Worm (Caenorhabditis elegans): ENCODE results near the gene kmo-1.

kmo-1 gene

DNA sequence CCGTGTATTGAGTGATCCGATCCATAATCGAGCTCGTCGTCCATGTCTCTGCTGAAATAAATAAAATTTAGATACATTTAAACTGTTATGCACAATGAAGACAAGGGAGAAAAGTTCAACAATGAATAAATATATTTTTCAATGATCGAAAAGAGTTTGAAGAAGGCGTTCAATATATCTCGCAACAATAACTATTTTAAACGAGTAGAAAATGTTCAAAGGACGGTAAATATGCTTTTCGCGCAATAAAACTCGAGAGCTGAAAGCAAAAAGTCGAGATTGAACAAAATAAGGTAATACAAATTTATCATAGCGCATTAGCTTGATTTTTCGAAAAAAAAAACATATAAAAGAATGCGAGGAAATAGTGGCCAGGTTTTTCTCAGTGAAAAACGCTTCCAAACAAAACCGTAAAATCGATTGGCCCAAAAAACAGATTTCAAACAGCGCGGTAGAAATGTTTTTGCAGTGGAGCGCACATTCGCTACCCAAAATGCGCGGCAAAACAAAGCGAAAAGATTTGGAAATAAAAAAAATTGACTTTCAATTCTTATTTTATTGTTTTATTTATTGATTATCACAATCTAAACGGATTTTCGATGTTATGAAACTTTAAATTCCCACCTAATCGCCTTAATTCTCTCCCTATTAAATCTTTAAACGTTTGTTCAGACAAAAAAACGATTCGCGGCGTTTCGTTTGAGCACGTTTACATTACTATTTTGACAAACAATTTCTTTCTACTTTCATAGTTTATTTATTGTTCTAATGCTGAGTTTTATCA, 29.3 kb downstream of the kmo-1 start, which contains the start of the genes kup-1 and F10C2.4:
Gene kup-1 (minus strand): TSS at position 51 of the 784 bp plus-strand sequence.
Gene F10C2.4 (plus strand): TSS at position 734 of the 784 bp plus-strand sequence.
- TF ChIP-seq tra-4 (tag; optimal IDR thresholded peaks at IDR 0.05) (no peak), F13C5.2 (tag; optimal IDR thresholded peaks at IDR 0.05) (no peak), scrt-1 (GFP tag; IDR thresholded peaks at IDR 0.05) (no peak), flt-1 (GFP tag; IDR thresholded peaks at IDR 0.05) (no peak), ama-1 (optimal IDR thresholded peaks at IDR 0.05) (no peak), ceh-36 (tag; optimal IDR thresholded peaks at IDR 0.05) (no peak), hmg-4 (GFP tag; optimal IDR thresholded peaks at IDR 0.05) (no peak), hnd-1 (tag; optimal IDR thresholded peaks at IDR 0.05) (no peak), pes-1 (GFP tag; IDR thresholded peaks at IDR 0.05) (no peak), ets-7 (tag; optimal IDR thresholded peaks at IDR 0.05) (no peak), ceh-13 (GFP tag; optimal IDR thresholded peaks at IDR 0.05) (no peak), tbx-37 (GFP tag; conservative IDR thresholded peaks at IDR 0.05) (no peak), sea-1 (GFP tag; conservative IDR thresholded peaks at IDR 0.05) (no peak), hmbx-1 (tag; optimal IDR thresholded peaks at IDR 0.05) (no peak), tbx-11 (GFP tag; IDR thresholded peaks at IDR 0.05) (no peak), aly-1 (tag; optimal IDR thresholded peaks at IDR 0.05) (no peak), B0310.2 (tag; optimal IDR thresholded peaks at IDR 0.05) (no peak)

DNA sequence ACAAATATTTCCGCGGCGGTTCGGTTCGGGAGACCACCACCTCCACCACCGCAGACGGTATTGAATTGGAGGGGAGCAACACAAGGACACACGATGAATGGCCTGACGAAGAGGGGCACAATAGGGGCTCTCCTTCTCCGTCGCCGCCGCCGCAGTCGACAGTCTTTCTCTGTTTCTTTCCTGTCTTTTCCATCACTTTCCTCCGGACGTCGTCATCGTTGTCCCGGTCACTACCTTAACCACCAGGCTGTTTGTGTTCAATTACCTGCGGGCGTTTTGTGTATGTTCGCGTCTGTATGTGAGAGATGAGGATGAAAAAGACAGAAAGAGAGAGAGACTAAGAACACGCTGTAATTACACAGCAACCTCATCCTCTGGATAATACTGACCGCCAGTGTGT, 30.6 kb downstream of the kmo-1 start:
- 0 out of 2 replicates have a peak, but pooled peaks have one; percentile 7 for TF ChIP-seq sea-1 (GFP tag; conservative IDR thresholded peaks at IDR 0.05)
- TF ChIP-seq hmg-4 (GFP tag; optimal IDR thresholded peaks at IDR 0.05) = peak; percentile 52
- TF ChIP-seq tbx-37 (GFP tag; conservative IDR thresholded peaks at IDR 0.05) = no peak

DNA sequence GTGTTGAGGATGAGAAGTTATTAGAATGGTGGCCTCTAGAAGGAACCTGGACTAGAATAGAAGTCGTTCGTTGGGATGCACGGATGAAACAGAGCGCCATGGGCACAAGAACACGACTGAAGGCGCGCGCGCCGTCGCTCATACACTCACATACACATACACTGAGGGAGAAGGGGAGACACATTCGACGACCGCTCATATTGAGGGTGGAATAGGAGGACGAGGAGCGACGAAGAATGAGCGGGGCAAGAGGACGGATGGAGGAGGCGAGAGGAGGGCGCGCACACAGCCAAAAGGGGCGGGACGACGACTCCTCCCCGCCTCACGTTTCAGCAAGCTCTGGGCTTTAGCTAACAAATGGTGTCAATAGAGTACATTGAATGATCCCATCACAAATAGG, 31.5 kb downstream of the kmo-1 start:
- no peak for TF ChIP-seq pes-1 (GFP tag; IDR thresholded peaks at IDR 0.05)
- no peak for TF ChIP-seq flt-1 (GFP tag; IDR thresholded peaks at IDR 0.05)
- TF ChIP-seq hmg-4 (GFP tag; optimal IDR thresholded peaks at IDR 0.05) = peak; percentile 62
- no peak for TF ChIP-seq tbx-37 (GFP tag; conservative IDR thresholded peaks at IDR 0.05)
- TF ChIP-seq tra-4 (tag; optimal IDR thresholded peaks at IDR 0.05) = no peak
- no peak for TF ChIP-seq hnd-1 (tag; optimal IDR thresholded peaks at IDR 0.05)
- TF ChIP-seq tbx-11 (GFP tag; IDR thresholded peaks at IDR 0.05) = no peak
- TF ChIP-seq sea-1 (GFP tag; conservative IDR thresholded peaks at IDR 0.05) = no peak
- no peak for TF ChIP-seq ama-1 (optimal IDR thresholded peaks at IDR 0.05)
- TF ChIP-seq ceh-36 (tag; optimal IDR thresholded peaks at IDR 0.05) = no peak
- no peak for TF ChIP-seq F13C5.2 (tag; optimal IDR thresholded peaks at IDR 0.05)
- TF ChIP-seq scrt-1 (GFP tag; IDR thresholded peaks at IDR 0.05) = peak; percentile 54; the same call in 1 of the 2 replicates
- no peak for TF ChIP-seq ets-7 (tag; optimal IDR thresholded peaks at IDR 0.05)
- no peak for TF ChIP-seq ceh-13 (GFP tag; optimal IDR thresholded peaks at IDR 0.05)
- peak; percentile 8 for TF ChIP-seq aly-1 (tag; optimal IDR thresholded peaks at IDR 0.05)

DNA sequence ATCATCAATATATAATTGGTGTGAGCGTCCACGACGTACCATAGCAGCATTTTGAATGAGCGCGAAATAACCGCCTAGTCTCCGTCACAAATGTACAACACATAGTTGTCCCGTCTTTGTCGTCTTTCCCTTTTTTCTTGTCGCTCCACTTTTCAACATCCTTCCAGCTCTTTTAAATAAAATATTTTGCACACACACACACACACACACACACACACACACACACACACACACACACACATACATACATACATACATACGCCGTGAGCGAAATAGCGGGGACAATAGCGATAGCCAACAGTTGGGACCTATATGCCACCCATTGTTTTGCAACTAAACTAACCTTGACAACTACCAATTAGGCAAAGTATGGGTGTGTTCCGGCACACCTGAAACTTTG, 32.0 kb downstream of the kmo-1 start:
- TF ChIP-seq hmg-4 (GFP tag; optimal IDR thresholded peaks at IDR 0.05) (no peak), flt-1 (GFP tag; IDR thresholded peaks at IDR 0.05) (no peak), pes-1 (GFP tag; IDR thresholded peaks at IDR 0.05) (no peak), tbx-37 (GFP tag; conservative IDR thresholded peaks at IDR 0.05) (no peak), hmbx-1 (tag; optimal IDR thresholded peaks at IDR 0.05) (no peak), ama-1 (optimal IDR thresholded peaks at IDR 0.05) (no peak), aly-1 (tag; optimal IDR thresholded peaks at IDR 0.05) (no peak), F13C5.2 (tag; optimal IDR thresholded peaks at IDR 0.05) (no peak), hnd-1 (tag; optimal IDR thresholded peaks at IDR 0.05) (no peak), ceh-36 (tag; optimal IDR thresholded peaks at IDR 0.05) (no peak)

DNA sequence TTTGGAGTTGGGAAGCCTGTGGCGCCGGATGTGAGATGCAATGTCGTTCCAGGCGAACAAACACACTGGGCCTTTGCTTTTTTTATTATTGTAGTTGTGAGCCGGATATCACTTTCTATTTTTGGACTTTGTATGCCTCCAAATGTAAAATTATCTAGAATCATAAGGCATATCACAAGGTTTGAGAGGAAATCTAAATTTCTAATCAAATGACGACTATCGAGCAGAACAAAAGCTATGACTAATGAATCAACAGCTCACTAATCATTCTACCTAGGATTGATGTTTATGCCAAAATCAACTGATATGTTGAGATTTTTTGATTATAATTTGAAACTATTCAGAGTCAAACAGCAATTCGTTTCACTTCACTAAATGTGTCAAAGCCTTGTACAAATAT, 32.4 kb downstream of the kmo-1 start:
- TF ChIP-seq F13C5.2 (tag; optimal IDR thresholded peaks at IDR 0.05) = no peak

DNA sequence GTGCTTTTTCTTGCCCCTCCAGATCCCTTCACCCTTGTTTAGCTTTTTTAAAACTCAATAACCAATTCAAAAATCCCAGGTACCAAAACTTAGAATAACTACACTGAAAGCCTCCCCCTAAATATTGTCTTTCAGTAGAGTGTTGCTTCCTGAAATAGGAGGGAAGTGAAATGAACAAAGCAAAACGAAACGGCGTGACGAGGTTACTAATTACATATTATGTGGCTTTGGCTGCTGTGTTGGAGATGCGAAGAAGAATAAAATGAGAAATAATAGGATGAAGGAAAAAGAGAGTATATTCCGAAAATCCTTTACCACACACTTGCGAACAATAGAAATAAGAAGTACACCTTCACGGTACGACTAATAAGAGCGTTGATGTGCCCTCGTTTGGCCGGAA, 34.2 kb downstream of the kmo-1 start:
- TF ChIP-seq hmg-4 (GFP tag; optimal IDR thresholded peaks at IDR 0.05) = no peak
- TF ChIP-seq F13C5.2 (tag; optimal IDR thresholded peaks at IDR 0.05) = no peak
- no peak for TF ChIP-seq sea-1 (GFP tag; conservative IDR thresholded peaks at IDR 0.05)
- no peak for TF ChIP-seq B0310.2 (tag; optimal IDR thresholded peaks at IDR 0.05)
- no peak for TF ChIP-seq ama-1 (optimal IDR thresholded peaks at IDR 0.05)
- TF ChIP-seq hnd-1 (tag; optimal IDR thresholded peaks at IDR 0.05) = no peak
- TF ChIP-seq ceh-13 (GFP tag; optimal IDR thresholded peaks at IDR 0.05) = no peak
- TF ChIP-seq pes-1 (GFP tag; IDR thresholded peaks at IDR 0.05) = no peak
- no peak for TF ChIP-seq tbx-11 (GFP tag; IDR thresholded peaks at IDR 0.05)
- no peak for TF ChIP-seq hmbx-1 (tag; optimal IDR thresholded peaks at IDR 0.05)
- no peak for TF ChIP-seq ceh-36 (tag; optimal IDR thresholded peaks at IDR 0.05)
- no peak for TF ChIP-seq ets-7 (tag; optimal IDR thresholded peaks at IDR 0.05)
- no peak for TF ChIP-seq flt-1 (GFP tag; IDR thresholded peaks at IDR 0.05)
- TF ChIP-seq aly-1 (tag; optimal IDR thresholded peaks at IDR 0.05) = no peak
- no peak for TF ChIP-seq tbx-37 (GFP tag; conservative IDR thresholded peaks at IDR 0.05)
- no peak for TF ChIP-seq scrt-1 (GFP tag; IDR thresholded peaks at IDR 0.05)
- TF ChIP-seq tra-4 (tag; optimal IDR thresholded peaks at IDR 0.05) = no peak

DNA sequence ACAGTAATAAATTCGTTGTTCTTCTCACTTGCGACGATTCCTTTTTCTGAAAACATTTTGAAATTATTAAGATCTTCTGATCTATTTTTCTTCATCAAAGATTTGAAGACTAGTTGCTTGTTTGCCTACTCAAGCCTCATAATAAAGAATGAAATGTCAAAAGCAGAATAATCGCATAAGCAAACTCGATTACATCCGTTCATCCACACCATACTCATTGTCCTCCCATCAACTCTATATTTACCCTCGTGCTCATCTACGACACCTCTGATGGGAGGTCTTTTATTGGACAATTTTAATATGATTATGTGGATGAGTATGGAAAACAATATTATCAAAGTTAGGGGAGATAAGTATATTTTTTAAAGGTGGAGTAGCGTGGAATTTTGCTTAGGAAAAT, 36.5 kb downstream of the kmo-1 start:
- TF ChIP-seq hnd-1 (tag; optimal IDR thresholded peaks at IDR 0.05) = no peak
- no peak for TF ChIP-seq aly-1 (tag; optimal IDR thresholded peaks at IDR 0.05)
- TF ChIP-seq ceh-36 (tag; optimal IDR thresholded peaks at IDR 0.05) = no peak
- TF ChIP-seq ets-7 (tag; optimal IDR thresholded peaks at IDR 0.05) = no peak
- no peak for TF ChIP-seq sea-1 (GFP tag; conservative IDR thresholded peaks at IDR 0.05)

DNA sequence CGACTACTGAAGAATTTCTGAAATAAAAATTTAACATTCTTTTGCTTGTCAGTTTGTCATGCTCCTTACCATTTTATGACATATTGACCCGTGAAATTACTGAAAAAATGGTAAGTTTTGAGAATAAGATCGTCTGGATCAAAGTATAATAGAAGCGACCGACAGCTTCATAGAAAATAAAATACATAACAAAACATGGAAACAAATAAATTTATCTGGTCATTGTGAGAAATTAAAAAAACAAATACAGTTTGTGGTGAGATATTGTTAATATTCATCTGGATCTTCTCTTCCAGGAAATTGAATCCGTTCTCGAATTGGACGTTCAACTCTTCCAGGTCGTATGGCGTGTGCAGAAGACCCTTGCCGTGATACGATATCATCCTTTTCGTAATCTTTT, 38.3 kb downstream of the kmo-1 start, which contains the start of gene pkc-1:
Gene pkc-1 (minus strand): TSS at position 101 of the 400 bp plus-strand sequence.
- TF ChIP-seq B0310.2 (tag; optimal IDR thresholded peaks at IDR 0.05) = no peak
- no peak for TF ChIP-seq hmbx-1 (tag; optimal IDR thresholded peaks at IDR 0.05)
- TF ChIP-seq F13C5.2 (tag; optimal IDR thresholded peaks at IDR 0.05) = no peak
- TF ChIP-seq tbx-11 (GFP tag; IDR thresholded peaks at IDR 0.05) = no peak
- no peak for TF ChIP-seq tra-4 (tag; optimal IDR thresholded peaks at IDR 0.05)
- no peak for TF ChIP-seq tbx-37 (GFP tag; conservative IDR thresholded peaks at IDR 0.05)
- TF ChIP-seq ama-1 (optimal IDR thresholded peaks at IDR 0.05) = no peak
- TF ChIP-seq aly-1 (tag; optimal IDR thresholded peaks at IDR 0.05) = no peak
- no peak for TF ChIP-seq scrt-1 (GFP tag; IDR thresholded peaks at IDR 0.05)
- no peak for TF ChIP-seq ets-7 (tag; optimal IDR thresholded peaks at IDR 0.05)

All from whole organism, early embryonic.